Worm (Caenorhabditis elegans): ENCODE measurements around the gene F57G12.2.

ce11 chrX:12121285-12121684 lies 38.6 kb downstream of the F57G12.2 start, which contains the start of gene lgc-17:
- TF ChIP-seq W03F9.2 (tag; optimal IDR thresholded peaks at IDR 0.05) (no peak), him-1 (tag; optimal IDR thresholded peaks at IDR 0.05) (no peak)

Data from whole organism, L4/young adult.